Worm (Caenorhabditis elegans): ENCODE measurements around the gene sqv-3.
A peak's percentile ranks its signal among the peaks of the same experiment; 100 is the strongest.

sqv-3 gene

ce11 chrIII:9782483-9783081 lies 2.4 kb upstream of the sqv-3 start, which contains the start of gene R10E11.6:
Gene R10E11.6, plus strand, starts transcription at chrIII:9783006.
- no peak for TF ChIP-seq dmd-4 (tag; optimal IDR thresholded peaks at IDR 0.05)
- TF ChIP-seq mdl-1 (tag; optimal IDR thresholded peaks at IDR 0.05): no peak
- TF ChIP-seq C34F6.9 (tag; optimal IDR thresholded peaks at IDR 0.05): no peak
- no peak for TF ChIP-seq sma-3 (GFP tag; optimal IDR thresholded peaks at IDR 0.05)
- no peak for TF ChIP-seq aly-2 (tag; optimal IDR thresholded peaks at IDR 0.05)
- TF ChIP-seq nhr-77 (tag; optimal IDR thresholded peaks at IDR 0.05): no peak
- TF ChIP-seq ZK546.5 (tag; optimal IDR thresholded peaks at IDR 0.05): no peak
- TF ChIP-seq lsy-2 (tag; optimal IDR thresholded peaks at IDR 0.05): no peak
- no peak for TF ChIP-seq lin-13 (GFP tag; optimal IDR thresholded peaks at IDR 0.05)
- TF ChIP-seq unc-62 (GFP tag; optimal IDR thresholded peaks at IDR 0.05): no peak
- no peak for TF ChIP-seq nhr-129 (tag; optimal IDR thresholded peaks at IDR 0.05)
- no peak for TF ChIP-seq blmp-1 (tag; optimal IDR thresholded peaks at IDR 0.05; ENCODE audit: insufficient read depth)
- TF ChIP-seq zag-1 (tag; optimal IDR thresholded peaks at IDR 0.05): no peak
- TF ChIP-seq Y55F3AM.14 (GFP tag; optimal IDR thresholded peaks at IDR 0.05): no peak

DNA sequence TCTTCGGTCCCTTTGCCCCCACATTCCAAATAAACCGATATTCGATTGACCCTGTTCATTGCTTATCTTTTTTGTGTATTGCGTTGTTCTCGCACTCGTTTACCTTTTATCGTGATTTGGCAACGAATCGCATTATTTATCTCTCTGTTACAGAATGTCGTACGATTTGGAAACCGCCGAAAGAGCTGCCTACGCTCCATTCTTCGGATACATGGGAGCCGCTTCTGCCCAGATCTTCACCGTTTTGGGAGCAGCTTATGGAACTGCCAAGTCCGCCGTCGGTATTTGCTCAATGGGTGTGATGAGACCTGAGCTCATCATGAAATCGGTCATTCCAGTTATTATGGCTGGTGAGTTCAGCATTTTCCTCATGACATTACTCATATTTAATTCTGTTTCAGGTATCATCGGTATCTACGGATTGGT lies 1.9 kb upstream of the sqv-3 start, which contains the start of gene vha-2:
Gene vha-2, plus strand, starts transcription at position 154 of the 426 bp plus-strand sequence.
- TF ChIP-seq Y55F3AM.14 (GFP tag; optimal IDR thresholded peaks at IDR 0.05) (no peak), elt-1 (tag; optimal IDR thresholded peaks at IDR 0.05) (no peak), fos-1 (tag; optimal IDR thresholded peaks at IDR 0.05) (peak; percentile 29), mbf-1 (tag; optimal IDR thresholded peaks at IDR 0.05) (no peak), F13H6.1 (tag; optimal IDR thresholded peaks at IDR 0.05) (no peak), nhr-6 (tag; optimal IDR thresholded peaks at IDR 0.05) (no peak), blmp-1 (tag; optimal IDR thresholded peaks at IDR 0.05; ENCODE audit: insufficient read depth) (no peak), lin-11 (tag; optimal IDR thresholded peaks at IDR 0.05) (peak; percentile 22), skn-1 (tag; optimal IDR thresholded peaks at IDR 0.05) (no peak), alr-1 (tag; optimal IDR thresholded peaks at IDR 0.05) (no peak), nhr-129 (tag; optimal IDR thresholded peaks at IDR 0.05) (peak; percentile 1), gmeb-1 (tag; optimal IDR thresholded peaks at IDR 0.05) (no peak), lin-13 (GFP tag; optimal IDR thresholded peaks at IDR 0.05) (no peak), ceh-82 (tag; optimal IDR thresholded peaks at IDR 0.05) (no peak), snpc-4 (tag; optimal IDR thresholded peaks at IDR 0.05) (no peak), unc-62 (GFP tag; optimal IDR thresholded peaks at IDR 0.05) (no peak), crh-2 (tag; optimal IDR thresholded peaks at IDR 0.05) (no peak), zag-1 (tag; optimal IDR thresholded peaks at IDR 0.05) (no peak), nhr-11 (tag; optimal IDR thresholded peaks at IDR 0.05) (no peak), unc-39 (tag; optimal IDR thresholded peaks at IDR 0.05) (no peak), sma-3 (GFP tag; optimal IDR thresholded peaks at IDR 0.05) (peak; percentile 15), elt-3 (tag; optimal IDR thresholded peaks at IDR 0.05) (no peak), C34F6.9 (tag; optimal IDR thresholded peaks at IDR 0.05) (no peak), ama-1 (optimal IDR thresholded peaks at IDR 0.05) (no peak), nhr-12 (tag; optimal IDR thresholded peaks at IDR 0.05) (no peak), nhr-237 (tag; optimal IDR thresholded peaks at IDR 0.05) (no peak), nhr-77 (tag; optimal IDR thresholded peaks at IDR 0.05) (no peak), nhr-10 (tag; optimal IDR thresholded peaks at IDR 0.05) (no peak)

DNA sequence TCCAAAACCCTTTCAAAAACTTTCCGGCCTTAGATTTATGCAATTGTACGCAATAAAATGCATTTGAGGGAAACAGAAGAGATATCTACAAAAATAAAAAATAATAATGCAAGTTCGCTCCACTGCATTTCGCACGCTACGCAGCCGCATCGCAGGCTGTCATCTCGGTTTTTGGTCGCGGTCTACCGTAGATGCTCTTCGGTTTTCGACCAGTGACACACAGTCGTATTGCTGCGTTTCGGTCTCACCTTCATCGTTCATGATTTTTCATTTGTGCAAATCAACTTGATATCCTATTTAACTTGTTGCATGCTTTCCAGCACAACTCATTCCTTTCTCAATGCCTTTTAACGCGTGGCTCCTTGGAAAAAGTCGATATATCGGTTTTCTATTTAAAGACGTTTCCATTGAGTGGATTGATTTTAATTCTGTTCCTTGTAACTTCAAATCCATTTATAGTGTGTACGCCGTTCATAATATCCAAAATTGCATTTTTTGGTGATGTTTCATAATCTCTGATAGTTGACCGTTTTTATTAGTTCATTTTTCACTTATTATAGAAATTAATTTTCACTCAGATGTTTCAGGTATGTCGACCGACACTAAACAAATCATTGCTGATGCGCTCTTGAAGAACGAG lies 631 bp upstream of the sqv-3 start, which contains the start of gene vha-1:
Gene vha-1, plus strand, starts transcription at position 590 of the 640 bp plus-strand sequence.
- TF ChIP-seq lsy-2 (tag; optimal IDR thresholded peaks at IDR 0.05) (peak; percentile 78 to 94), sma-3 (GFP tag; optimal IDR thresholded peaks at IDR 0.05) (peak; percentile 83), blmp-1 (tag; optimal IDR thresholded peaks at IDR 0.05; ENCODE audit: insufficient read depth) (peak; percentile 56), dmd-4 (tag; optimal IDR thresholded peaks at IDR 0.05) (no peak), C34F6.9 (tag; optimal IDR thresholded peaks at IDR 0.05) (peak; percentile 98), nhr-25 (tag; optimal IDR thresholded peaks at IDR 0.05) (peak; percentile 75), lin-11 (tag; optimal IDR thresholded peaks at IDR 0.05) (peak; percentile 67), mdl-1 (tag; optimal IDR thresholded peaks at IDR 0.05) (peak in 1 of 2 experiments; percentile 41), ceh-16 (tag; optimal IDR thresholded peaks at IDR 0.05) (no peak), zag-1 (tag; optimal IDR thresholded peaks at IDR 0.05) (peak; percentile 69), nhr-10 (tag; optimal IDR thresholded peaks at IDR 0.05) (no peak), gmeb-1 (tag; optimal IDR thresholded peaks at IDR 0.05) (peak; percentile 79), egl-27 (tag; optimal IDR thresholded peaks at IDR 0.05) (peak; percentile 46), ztf-4 (tag; optimal IDR thresholded peaks at IDR 0.05) (peak; percentile 65), F13H6.1 (tag; optimal IDR thresholded peaks at IDR 0.05) (peak; percentile 74), R02D3.7 (tag; optimal IDR thresholded peaks at IDR 0.05) (peak; percentile 11), nhr-6 (tag; optimal IDR thresholded peaks at IDR 0.05) (peak; percentile 39), snpc-4 (tag; optimal IDR thresholded peaks at IDR 0.05) (peak; percentile 53), elt-3 (tag; optimal IDR thresholded peaks at IDR 0.05) (no peak), ceh-82 (tag; optimal IDR thresholded peaks at IDR 0.05) (peak; percentile 55), fos-1 (tag; optimal IDR thresholded peaks at IDR 0.05) (peak; percentile 99), crh-2 (tag; optimal IDR thresholded peaks at IDR 0.05) (peak; percentile 95), unc-62 (GFP tag; optimal IDR thresholded peaks at IDR 0.05) (no peak), ZK546.5 (tag; optimal IDR thresholded peaks at IDR 0.05) (peak; percentile 42), lin-13 (GFP tag; optimal IDR thresholded peaks at IDR 0.05) (peak; percentile 85), aly-2 (tag; optimal IDR thresholded peaks at IDR 0.05) (no peak), nhr-237 (tag; optimal IDR thresholded peaks at IDR 0.05) (no peak), nhr-129 (tag; optimal IDR thresholded peaks at IDR 0.05) (peak; percentile 88), unc-55 (GFP tag; optimal IDR thresholded peaks at IDR 0.05) (peak; percentile 97), skn-1 (tag; optimal IDR thresholded peaks at IDR 0.05) (no peak), unc-39 (tag; optimal IDR thresholded peaks at IDR 0.05) (no peak), peb-1 (tag; optimal IDR thresholded peaks at IDR 0.05) (no peak), Y55F3AM.14 (GFP tag; optimal IDR thresholded peaks at IDR 0.05) (no peak), nhr-21 (tag; optimal IDR thresholded peaks at IDR 0.05) (peak; percentile 81), ztf-11 (tag; optimal IDR thresholded peaks at IDR 0.05) (no peak), nhr-23 (tag; optimal IDR thresholded peaks at IDR 0.05) (no peak)
